Fruit fly (Drosophila melanogaster): ENCODE measurements around the gene CG12003.

Gene CG12003

dm6 chr3L:1578391-1578948, 13.3 kb downstream of the CG12003 start (continued):
- TF ChIP-seq CG15269 (tag; optimal IDR thresholded peaks at IDR 0.05) (peak; percentile 50), wek (GFP tag; optimal IDR thresholded peaks at IDR 0.05) (no peak), sqz (GFP tag; optimal IDR thresholded peaks at IDR 0.05) (no peak), tio (GFP tag; optimal IDR thresholded peaks at IDR 0.05) (no peak), fd96Cb (tag; optimal IDR thresholded peaks at IDR 0.05) (peak; percentile 41), schlank (tag; optimal IDR thresholded peaks at IDR 0.05) (no peak), CG14965 (GFP tag; optimal IDR thresholded peaks at IDR 0.05; ENCODE audit: borderline replicate concordance) (no peak), CkIIα-i1 (GFP tag; IDR thresholded peaks at IDR 0.05) (no peak), nau (GFP tag; optimal IDR thresholded peaks at IDR 0.05) (peak; percentile 49), Dp (GFP tag; optimal IDR thresholded peaks at IDR 0.05) (no peak), ci (GFP tag; IDR thresholded peaks at IDR 0.05) (peak; percentile 43; the same call in 1 of the 3 replicates), CG15479 (GFP tag; optimal IDR thresholded peaks at IDR 0.05) (no peak), vfl (GFP tag; optimal IDR thresholded peaks at IDR 0.05) (no peak), cato (GFP tag; optimal IDR thresholded peaks at IDR 0.05; ENCODE audit: borderline replicate concordance) (no peak), GATAe (GFP tag; conservative IDR thresholded peaks at IDR 0.05) (no peak), ap (GFP tag; IDR thresholded peaks at IDR 0.05) (0 out of 2 replicates have a peak, but pooled peaks have one; percentile 24), CG1832 (GFP tag; optimal IDR thresholded peaks at IDR 0.05) (peak; percentile 54), Dip3 (GFP tag; optimal IDR thresholded peaks at IDR 0.05) (no peak), CG9727 (GFP tag; optimal IDR thresholded peaks at IDR 0.05) (peak; percentile 45), CG2889 (GFP tag; IDR thresholded peaks at IDR 0.05) (no peak), CG31441 (GFP tag; IDR thresholded peaks at IDR 0.05) (peak; percentile 28; the same call in 1 of the 2 replicates), CG18476 (GFP tag; optimal IDR thresholded peaks at IDR 0.05) (peak; percentile 50), twi (tag; optimal IDR thresholded peaks at IDR 0.05) (no peak), CG1529 (GFP tag; optimal IDR thresholded peaks at IDR 0.05) (peak; percentile 3), Ptx1 (GFP tag; IDR thresholded peaks at IDR 0.05) (peak; percentile 34; the same call in 1 of the 2 replicates), CG10565 (GFP tag; optimal IDR thresholded peaks at IDR 0.05) (no peak), sob (GFP tag; IDR thresholded peaks at IDR 0.05) (0 out of 2 replicates have a peak, but pooled peaks have one; percentile 52), gfzf (GFP tag; optimal IDR thresholded peaks at IDR 0.05) (no peak), CG32772 (GFP tag; IDR thresholded peaks at IDR 0.05) (0 out of 2 replicates have a peak, but pooled peaks have one; percentile 5), CG11695 (GFP tag; IDR thresholded peaks at IDR 0.05) (0 out of 3 replicates have a peak, but pooled peaks have one; percentile 31), CG6683 (GFP tag; optimal IDR thresholded peaks at IDR 0.05) (no peak), crc (GFP tag; optimal IDR thresholded peaks at IDR 0.05) (no peak), aop (GFP tag; IDR thresholded peaks at IDR 0.05) (no peak), TFAM (GFP tag; optimal IDR thresholded peaks at IDR 0.05) (no peak), mld (GFP tag; IDR thresholded peaks at IDR 0.05; ENCODE audit: partially characterized antibody) (no peak), Deaf1 (tag; optimal IDR thresholded peaks at IDR 0.05) (no peak), so (GFP tag; IDR thresholded peaks at IDR 0.05) (0 out of 3 replicates have a peak, but pooled peaks have one; percentile 6), CG9817 (tag; optimal IDR thresholded peaks at IDR 0.05) (no peak), Rfx (GFP tag; IDR thresholded peaks at IDR 0.05) (peak; percentile 49), CG7928 (GFP tag; optimal IDR thresholded peaks at IDR 0.05) (no peak), BEAF-32 (GFP tag; optimal IDR thresholded peaks at IDR 0.05) (no peak), abd-A (tag; optimal IDR thresholded peaks at IDR 0.05) (no peak), otp (GFP tag; IDR thresholded peaks at IDR 0.05) (no peak), CG14014 (GFP tag; IDR thresholded peaks at IDR 0.05) (peak; percentile 34; the same call in 1 of the 2 replicates), CG14667 (GFP tag; IDR thresholded peaks at IDR 0.05) (no peak), p53 (GFP tag; optimal IDR thresholded peaks at IDR 0.05) (no peak), Kr (GFP tag; optimal IDR thresholded peaks at IDR 0.05) (no peak), ara (GFP tag; IDR thresholded peaks at IDR 0.05) (no peak; the same call in 1 of the 2 replicates), CG11456 (GFP tag; IDR thresholded peaks at IDR 0.05) (0 out of 3 replicates have a peak, but pooled peaks have one; percentile 41), CG13775 (GFP tag; optimal IDR thresholded peaks at IDR 0.05) (peak; percentile 8)

Measured in whole organism, embryonic.